Worm (Caenorhabditis elegans): Measurements from ENCODE around the gene osm-9.

The osm-9 gene

ce11 chrIV:3557331-3557730 is at the start of gene osm-9:
TSS of gene osm-9 (minus strand) at chrIV:3557431.
- TF ChIP-seq hmg-1.2 (GFP tag; IDR thresholded peaks at IDR 0.05) (no peak), hrde-1 (tag; optimal IDR thresholded peaks at IDR 0.05; ENCODE audit: borderline replicate concordance) (no peak), lin-54 (GFP tag; optimal IDR thresholded peaks at IDR 0.05) (no peak), dox-1 (GFP tag; IDR thresholded peaks at IDR 0.05) (no peak), aptf-2 (GFP tag; conservative IDR thresholded peaks at IDR 0.05) (no peak), ceh-100 (GFP tag; IDR thresholded peaks at IDR 0.05) (no peak), lin-26 (GFP tag; IDR thresholded peaks at IDR 0.05) (no peak), K11D2.4 (GFP tag; IDR thresholded peaks at IDR 0.05) (no peak), cebp-1 (GFP tag; IDR thresholded peaks at IDR 0.05) (no peak), cebp-1 (tag; optimal IDR thresholded peaks at IDR 0.05) (no peak), egl-44 (GFP tag; IDR thresholded peaks at IDR 0.05) (no peak), ceh-79 (tag; optimal IDR thresholded peaks at IDR 0.05) (no peak), hlh-12 (tag; optimal IDR thresholded peaks at IDR 0.05) (no peak), ztf-6 (GFP tag; IDR thresholded peaks at IDR 0.05) (no peak), K12H6.12 (tag; optimal IDR thresholded peaks at IDR 0.05) (no peak), nfyb-1 (GFP tag; IDR thresholded peaks at IDR 0.05) (no peak), lin-40 (tag; optimal IDR thresholded peaks at IDR 0.05) (no peak)

ce11 chrIV:3606285-3606834 is 49.1 kb upstream of the osm-9 start, which contains the start of the genes Y37E11B.10 and kgb-2:
TSS of gene Y37E11B.10 (minus strand) at chrIV:3606466.
TSS of gene kgb-2 (plus strand) at chrIV:3606784.
- TF ChIP-seq let-607 (tag; optimal IDR thresholded peaks at IDR 0.05) = peak in 1 of 2 experiments; percentile 11
- peak; percentile 28 for TF ChIP-seq nhr-80 (tag; optimal IDR thresholded peaks at IDR 0.05)
- TF ChIP-seq cebp-1 (GFP tag; IDR thresholded peaks at IDR 0.05) = no peak
- TF ChIP-seq cebp-1 (tag; optimal IDR thresholded peaks at IDR 0.05) = peak; percentile 49
- no peak for TF ChIP-seq nhr-90 (tag; optimal IDR thresholded peaks at IDR 0.05)

ce11 chrIV:3604104-3604503 is 46.9 kb upstream of the osm-9 start:
- TF ChIP-seq egrh-3 (GFP tag; IDR thresholded peaks at IDR 0.05) = peak; percentile 55; the same call in 1 of the 2 replicates
- peak; percentile 78 for TF ChIP-seq zfh-2 (GFP tag; conservative IDR thresholded peaks at IDR 0.05)
- no peak for TF ChIP-seq madf-3 (GFP tag; IDR thresholded peaks at IDR 0.05)
- peak; percentile 12; the same call in 1 of the 2 replicates for TF ChIP-seq dox-1 (GFP tag; IDR thresholded peaks at IDR 0.05)

ce11 chrIV:3601846-3602245 is 44.6 kb upstream of the osm-9 start:
- TF ChIP-seq zfh-2 (GFP tag; conservative IDR thresholded peaks at IDR 0.05) (peak; percentile 72), egrh-3 (GFP tag; IDR thresholded peaks at IDR 0.05) (peak; percentile 23; the same call in 1 of the 2 replicates), lin-54 (GFP tag; optimal IDR thresholded peaks at IDR 0.05) (no peak), lin-40 (tag; optimal IDR thresholded peaks at IDR 0.05) (no peak), bed-2 (GFP tag; IDR thresholded peaks at IDR 0.05) (no peak), mxl-1 (tag; optimal IDR thresholded peaks at IDR 0.05) (no peak), ceh-91 (GFP tag; IDR thresholded peaks at IDR 0.05) (no peak), B0035.1 (tag; optimal IDR thresholded peaks at IDR 0.05) (no peak), madf-8 (GFP tag; conservative IDR thresholded peaks at IDR 0.05) (no peak), ztf-3 (GFP tag; optimal IDR thresholded peaks at IDR 0.05) (no peak)

- TF ChIP-seq dpl-1 (GFP tag; optimal IDR thresholded peaks at IDR 0.05) (no peak), lin-26 (GFP tag; IDR thresholded peaks at IDR 0.05) (no peak), bed-1 (GFP tag; IDR thresholded peaks at IDR 0.05) (no peak), egl-18 (GFP tag; IDR thresholded peaks at IDR 0.05) (no peak), sea-2 (GFP tag; IDR thresholded peaks at IDR 0.05) (no peak), aptf-2 (GFP tag; conservative IDR thresholded peaks at IDR 0.05) (no peak), ama-1 (optimal IDR thresholded peaks at IDR 0.05) (no peak), ama-1 (GFP tag; optimal IDR thresholded peaks at IDR 0.05) (no peak), hsf-1 (GFP tag; IDR thresholded peaks at IDR 0.05) (no peak), let-607 (tag; optimal IDR thresholded peaks at IDR 0.05) (no peak), ccch-3 (GFP tag; optimal IDR thresholded peaks at IDR 0.05) (no peak), nhr-80 (tag; optimal IDR thresholded peaks at IDR 0.05) (no peak), F10E7.11 (tag; optimal IDR thresholded peaks at IDR 0.05) (no peak), dox-1 (GFP tag; IDR thresholded peaks at IDR 0.05) (no peak)
Measured at ce11 chrIV:3599958-3600357, 42.7 kb upstream of the osm-9 start, which contains the start of gene Y37E11B.7. TSS of gene Y37E11B.7 (minus strand) at chrIV:3600164.
